Worm (Caenorhabditis elegans): ENCODE data around the gene Y57E12AL.2.

DNA sequence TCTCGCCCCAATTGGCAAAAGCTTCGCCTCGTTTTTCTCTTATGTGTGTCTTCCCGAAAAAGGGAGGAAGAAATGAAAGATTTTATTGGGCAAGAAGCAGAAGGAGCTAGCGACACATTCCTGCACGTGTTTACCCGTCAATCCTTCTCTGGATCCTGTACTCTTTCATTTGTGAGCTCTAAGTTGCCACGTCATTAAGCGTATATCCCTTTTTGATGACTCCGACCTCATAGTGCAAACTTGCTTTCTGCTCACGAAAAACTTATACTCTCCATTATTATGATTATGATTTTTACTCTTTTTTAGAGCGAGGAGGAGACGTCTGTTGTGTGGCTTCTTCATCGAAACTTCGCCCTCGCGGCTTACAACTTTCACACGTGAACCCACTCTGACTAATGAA, 14.4 kb downstream of the Y57E12AL.2 start, which contains the start of gene F27B10.1:
- TF ChIP-seq nhr-11 (tag; optimal IDR thresholded peaks at IDR 0.05) = no peak
- TF ChIP-seq zag-1 (tag; optimal IDR thresholded peaks at IDR 0.05) = no peak
- TF ChIP-seq lsy-2 (tag; optimal IDR thresholded peaks at IDR 0.05) = no peak
- no peak for TF ChIP-seq unc-130 (tag; optimal IDR thresholded peaks at IDR 0.05)

Data from whole organism, L1 larva.